Fruit fly (Drosophila melanogaster) whole organism, embryonic: ENCODE data around the gene Secp43.

Experiments
- Bdp1 ChIP-seq: fragments of 200-800 bp; sonication (Bioruptor generic); optimal IDR thresholded peaks from 3 replicates; lab custom pipeline; 2016; ENCODE audit warnings: missing biosample characterization, missing genetic modification characterization
- CG10274 ChIP-seq: fragments of 200-800 bp; sonication (Bioruptor generic); optimal IDR thresholded peaks from 3 replicates; lab custom pipeline; 2017; ENCODE audit warnings: missing biosample characterization, mild to moderate bottlenecking, missing genetic modification characterization
- CG4617 ChIP-seq: fragments of 200-800 bp; sonication (Bioruptor generic); optimal IDR thresholded peaks from 3 replicates; lab custom pipeline; 2016; ENCODE audit warnings: missing biosample characterization, missing genetic modification characterization, borderline replicate concordance
- CG8359 ChIP-seq: fragments of 200-800 bp; sonication (Bioruptor generic); optimal IDR thresholded peaks from 2 replicates; lab custom pipeline; 2017; ENCODE audit warnings: missing biosample characterization, mild to moderate bottlenecking, missing genetic modification characterization, borderline replicate concordance
- Rx ChIP-seq: fragments of 200-800 bp; sonication (Bioruptor generic); IDR thresholded peaks from 2 replicates; pipeline ENCODE4 v1.3.6; 2022; ENCODE audit warnings: missing biosample characterization, missing genetic modification characterization
- Sin3A ChIP-seq: fragments of >200 bp; optimal IDR thresholded peaks from 2 replicates; lab custom pipeline; 2018
- fru ChIP-seq: fragments of >200 bp; optimal IDR thresholded peaks from 2 replicates; lab custom pipeline; 2017
- row ChIP-seq: fragments of 200-800 bp; sonication (Bioruptor generic); IDR thresholded peaks from 3 replicates; pipeline ENCODE4 v1.3.6; 2022; ENCODE audit warnings: missing biosample characterization, missing genetic modification characterization
- ttk ChIP-seq: fragments of 200-800 bp; sonication (Bioruptor generic); IDR thresholded peaks from 2 replicates; pipeline ENCODE4 v2.1.2; 2022; ENCODE audit warnings: missing biosample characterization, missing genetic modification characterization
- zen2 ChIP-seq: fragments of 200-800 bp; sonication (Bioruptor generic); IDR thresholded peaks from 3 replicates; pipeline ENCODE4 v1.3.6; 2022; ENCODE audit warnings: missing biosample characterization, missing genetic modification characterization; ENCODE audit not compliant: partially characterized antibody

dm6 chr2L:4459543-4459942 lies 5.3 kb upstream of the Secp43 start, which contains the start of the genes mRpL27 and CG15435:
- TF ChIP-seq row (peak; percentile 93), Bdp1 (GFP tag; lab: Kevin White, UChicago) (peak; percentile 14), zen2 (GFP tag; lab: Robert Waterston, UW) (no peak), Rx (GFP tag; lab: Robert Waterston, UW) (0 out of 2 replicates have a peak, but pooled peaks have one; percentile 14), CG4617 (GFP tag; lab: Kevin White, UChicago) (peak; percentile 42), Sin3A (lab: Kevin White, UChicago) (peak; percentile 77), CG8359 (no peak), fru (no peak), ttk (GFP tag; lab: Robert Waterston, UW) (no peak), CG10274 (no peak)
